Worm (Caenorhabditis elegans) whole organism, mixed stage, embryonic: ENCODE results near the gene sdz-4.

Experiments
- ceh-43 ChIP-seq: fragments of 200-800 bp; sonication (Bioruptor generic); optimal IDR thresholded peaks from 2 replicates; lab custom pipeline; 2018; ENCODE audit warnings: mild to moderate bottlenecking, missing genetic modification characterization, moderate library complexity, missing compliant biosample characterization
- lsy-2 ChIP-seq: fragments of 150-350 bp; optimal IDR thresholded peaks from 2 replicates; lab custom pipeline; 2014; ENCODE audit warnings: missing biosample characterization, missing genetic modification characterization
- nhr-237 ChIP-seq: fragments of 150-350 bp; optimal IDR thresholded peaks from 2 replicates; lab custom pipeline; 2014; ENCODE audit warnings: missing biosample characterization, missing genetic modification characterization
- snpc-4 ChIP-seq: fragments of 150-350 bp; optimal IDR thresholded peaks from 2 replicates; lab custom pipeline; 2014; ENCODE audit warnings: missing biosample characterization, missing genetic modification characterization

DNA sequence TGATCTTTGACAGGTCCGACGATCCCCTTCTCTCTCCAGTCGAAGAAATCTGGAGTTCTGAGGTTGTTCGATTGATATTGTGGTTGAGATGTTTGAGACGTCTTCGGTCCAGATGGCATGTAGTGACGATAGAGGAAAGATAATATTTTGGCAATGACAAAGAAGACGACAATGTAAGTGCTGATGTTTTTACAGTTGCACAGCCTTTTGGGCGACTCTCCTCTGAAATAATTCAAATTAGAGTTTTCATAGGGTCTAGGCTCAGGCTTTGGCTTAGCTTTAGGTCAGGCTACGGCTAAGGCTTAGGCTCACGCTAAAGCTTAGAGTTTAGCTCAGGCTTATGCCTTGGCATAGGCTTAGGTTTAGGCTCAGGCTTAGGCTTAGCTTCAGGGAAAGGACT is 3.2 kb downstream of the sdz-4 start, which contains the start of gene C32B5.13:
- no peak for TF ChIP-seq ceh-43 (GFP tag; lab: Kevin White, UChicago)
- TF ChIP-seq snpc-4 (tag; lab: Kevin White, UChicago), result no peak
- no peak for TF ChIP-seq lsy-2 (tag; lab: Kevin White, UChicago)
- TF ChIP-seq nhr-237 (tag; lab: Kevin White, UChicago), result no peak
